Worm (Caenorhabditis elegans): ENCODE measurements around the gene taco-1.
A peak's percentile ranks its signal among the peaks of the same experiment; 100 is the strongest.

The taco-1 gene

DNA sequence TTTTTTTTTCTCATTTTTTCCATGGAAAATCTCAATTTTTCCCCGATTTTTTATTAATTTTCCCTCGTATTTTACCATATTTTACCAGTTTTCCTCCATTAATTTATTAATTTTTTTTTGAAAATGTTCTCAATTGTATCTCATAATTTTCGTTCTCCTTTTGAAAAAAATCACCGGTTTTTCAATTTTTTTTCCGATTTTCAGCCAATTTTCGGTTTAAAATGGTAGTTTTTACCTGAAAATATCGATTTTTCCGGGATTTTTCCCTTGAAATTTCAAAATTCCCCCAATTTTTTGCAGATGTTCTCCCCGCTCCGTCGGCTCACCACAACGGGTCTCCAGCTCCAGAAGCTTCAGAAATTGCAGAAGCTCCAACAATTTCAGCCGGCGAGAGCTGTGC lies at the start of gene taco-1:
TSS of gene taco-1 (plus strand) at position 301 of the 400 bp plus-strand sequence.
- no peak for TF ChIP-seq lir-1 (GFP tag; conservative IDR thresholded peaks at IDR 0.05)
- no peak for TF ChIP-seq C06A6.2 (GFP tag; conservative IDR thresholded peaks at IDR 0.05)
- TF ChIP-seq nfya-2 (GFP tag; IDR thresholded peaks at IDR 0.05): no peak
- no peak for TF ChIP-seq lin-54 (GFP tag; optimal IDR thresholded peaks at IDR 0.05)
- no peak for TF ChIP-seq sptf-2 (GFP tag; optimal IDR thresholded peaks at IDR 0.05)
- no peak for TF ChIP-seq mxl-1 (tag; optimal IDR thresholded peaks at IDR 0.05)
- TF ChIP-seq Y95B8A.8 (GFP tag; IDR thresholded peaks at IDR 0.05): no peak
- TF ChIP-seq hsf-1 (GFP tag; IDR thresholded peaks at IDR 0.05): no peak
- no peak for TF ChIP-seq ztf-18 (tag; optimal IDR thresholded peaks at IDR 0.05)
- no peak for TF ChIP-seq atf-7 (tag; optimal IDR thresholded peaks at IDR 0.05)
- TF ChIP-seq F52B5.7 (tag; optimal IDR thresholded peaks at IDR 0.05): no peak

- TF ChIP-seq madf-6 (GFP tag; IDR thresholded peaks at IDR 0.05) (peak; percentile 63), snpc-1.3 (tag; optimal IDR thresholded peaks at IDR 0.05; ENCODE audit: insufficient read depth) (peak; percentile 59), tbp1 (GFP tag; optimal IDR thresholded peaks at IDR 0.05) (peak; percentile 59), K12H6.12 (tag; optimal IDR thresholded peaks at IDR 0.05) (peak; percentile 42), efl-1 (GFP tag; optimal IDR thresholded peaks at IDR 0.05) (peak; percentile 38), ceh-27 (GFP tag; optimal IDR thresholded peaks at IDR 0.05) (no peak), nfya-1 (tag; optimal IDR thresholded peaks at IDR 0.05; ENCODE audit: borderline replicate concordance, insufficient read depth) (no peak), hmg-1.2 (GFP tag; IDR thresholded peaks at IDR 0.05) (peak; percentile 93), F49E8.2 (tag; optimal IDR thresholded peaks at IDR 0.05; ENCODE audit: insufficient read depth) (peak; percentile 46), him-1 (tag; optimal IDR thresholded peaks at IDR 0.05) (peak; percentile 20), B0019.2 (GFP tag; conservative IDR thresholded peaks at IDR 0.05) (0 out of 2 replicates have a peak, but pooled peaks have one; percentile 35), lin-35 (GFP tag; optimal IDR thresholded peaks at IDR 0.05) (peak in 1 of 3 experiments; percentile 33), D2030.7 (GFP tag; IDR thresholded peaks at IDR 0.05) (peak; percentile 86), dpl-1 (GFP tag; optimal IDR thresholded peaks at IDR 0.05) (peak; percentile 20), bed-1 (GFP tag; IDR thresholded peaks at IDR 0.05) (no peak), lsl-1 (GFP tag; optimal IDR thresholded peaks at IDR 0.05) (peak; percentile 57), nhr-80 (tag; optimal IDR thresholded peaks at IDR 0.05) (no peak), repo-1 (tag; optimal IDR thresholded peaks at IDR 0.05) (no peak), B0336.3 (GFP tag; IDR thresholded peaks at IDR 0.05) (peak; percentile 75), snpc-3.4 (tag; optimal IDR thresholded peaks at IDR 0.05) (peak; percentile 54), pbrm-1 (GFP tag; IDR thresholded peaks at IDR 0.05) (no peak; the same call in none of the 2 replicates), attf-3 (GFP tag; conservative IDR thresholded peaks at IDR 0.05) (peak; percentile 35; the same call in 1 of the 2 replicates), ceh-91 (GFP tag; IDR thresholded peaks at IDR 0.05) (0 out of 2 replicates have a peak, but pooled peaks have one; percentile 22), cebp-1 (GFP tag; IDR thresholded peaks at IDR 0.05) (peak; percentile 45; the same call in 1 of the 2 replicates), cebp-1 (tag; optimal IDR thresholded peaks at IDR 0.05) (no peak), lin-54 (GFP tag; optimal IDR thresholded peaks at IDR 0.05) (peak; percentile 64), sptf-2 (GFP tag; optimal IDR thresholded peaks at IDR 0.05) (no peak), mcd-1 (GFP tag; IDR thresholded peaks at IDR 0.05) (peak; percentile 79)
These were observed 48.8 kb upstream of the taco-1 start for ce11 chrIII:235115-235514.

ce11 chrIII:235544-235943 lies 48.4 kb upstream of the taco-1 start, which contains the start of gene hpo-29:
hpo-29 (plus strand) TSS chrIII:235844.
- no peak for TF ChIP-seq mes-4 (tag; optimal IDR thresholded peaks at IDR 0.05)
- TF ChIP-seq K12H6.12 (tag; optimal IDR thresholded peaks at IDR 0.05): no peak
- TF ChIP-seq ZK185.1 (tag; optimal IDR thresholded peaks at IDR 0.05; ENCODE audit: poor library complexity, severe bottlenecking): no peak
- no peak for TF ChIP-seq somi-1 (GFP tag; optimal IDR thresholded peaks at IDR 0.05)
- no peak for TF ChIP-seq hmg-1.2 (GFP tag; IDR thresholded peaks at IDR 0.05)
- TF ChIP-seq gei-17 (GFP tag; optimal IDR thresholded peaks at IDR 0.05): no peak
- TF ChIP-seq lin-35 (GFP tag; optimal IDR thresholded peaks at IDR 0.05): no peak
- TF ChIP-seq nfyb-1 (GFP tag; IDR thresholded peaks at IDR 0.05): no peak
- no peak for TF ChIP-seq hlh-26 (GFP tag; conservative IDR thresholded peaks at IDR 0.05)
- no peak for TF ChIP-seq F57A8.1 (GFP tag; optimal IDR thresholded peaks at IDR 0.05)
